Worm (Caenorhabditis elegans) whole organism, early embryonic: ENCODE results near the gene F22H10.6.

Experiments used
- ama-1 ChIP-seq: fragments of 150-350 bp; optimal IDR thresholded peaks from 2 replicates; lab custom pipeline; 2014
- ceh-36 ChIP-seq: sonication (generic microtip); optimal IDR thresholded peaks from 2 replicates; lab custom pipeline; 2016; ENCODE audit warnings: missing genetic modification characterization, inconsistent platforms, missing compliant biosample characterization
- tbx-11 ChIP-seq: fragments of 200-800 bp; sonication (Bioruptor generic); IDR thresholded peaks from 2 replicates; pipeline ENCODE4 v1.3.6; 2022; ENCODE audit warnings: missing genetic modification characterization, missing compliant biosample characterization

- TF ChIP-seq ceh-36 (no peak), tbx-11 (no peak), ama-1 (lab: Kevin White, UChicago) (no peak)
Observed at ce11 chrX:16655283-16655682, 35.9 kb downstream of the F22H10.6 start.
